Worm (Caenorhabditis elegans) whole organism, L3 larva: ENCODE measurements around the gene srg-33.

Experiments
- ama-1 ChIP-seq: fragments of 150-350 bp; optimal IDR thresholded peaks from 2 replicates; lab custom pipeline; 2018
- ceh-28 ChIP-seq: fragments of 150-350 bp; optimal IDR thresholded peaks from 2 replicates; lab custom pipeline; 2014; ENCODE audit warnings: missing biosample characterization, missing genetic modification reagents, missing genetic modification characterization
- fkh-10 ChIP-seq: sonication (generic microtip); optimal IDR thresholded peaks from 2 replicates; lab custom pipeline; 2017; ENCODE audit warnings: missing biosample characterization, missing genetic modification reagents, missing genetic modification characterization
- nfya-1 ChIP-seq: sonication (generic microtip); optimal IDR thresholded peaks from 2 replicates; lab custom pipeline; 2017; ENCODE audit warnings: missing genetic modification characterization, mild to moderate bottlenecking, missing compliant biosample characterization, antibody characterized with exemption, moderate library complexity; ENCODE audit not compliant: insufficient read depth
- tbx-2 ChIP-seq: sonication (generic microtip); optimal IDR thresholded peaks from 2 replicates; lab custom pipeline; 2016; ENCODE audit warnings: mild to moderate bottlenecking, missing genetic modification characterization, missing compliant biosample characterization

- TF ChIP-seq ama-1 (lab: Kevin White, UChicago) (no peak), fkh-10 (GFP tag; lab: Kevin White, UChicago) (no peak), nfya-1 (tag; lab: Kevin White, UChicago) (no peak), ceh-28 (tag; lab: Kevin White, UChicago) (no peak), tbx-2 (no peak)
Measured at ce11 chrV:8334360-8334759, 42.5 kb downstream of the srg-33 start, which contains the start of gene tmd-2.
